Fruit fly (Drosophila melanogaster) whole organism, prepupa: ENCODE data around the gene CG12535.
A peak's percentile ranks its signal among the peaks of the same experiment; 100 is the strongest.

Source experiments
- Blimp-1 ChIP-seq: fragments of 200-800 bp; sonication (Bioruptor generic); optimal IDR thresholded peaks from 3 replicates; lab custom pipeline; 2017; ENCODE audit warnings: missing biosample characterization, missing genetic modification characterization, mild to moderate bottlenecking, moderate library complexity, missing genetic modification reagents
- CG10631 ChIP-seq: fragments of 200-800 bp; sonication (Bioruptor generic); optimal IDR thresholded peaks from 2 replicates; lab custom pipeline; 2016; ENCODE audit warnings: missing biosample characterization, missing genetic modification characterization
- CG11762 ChIP-seq: fragments of 200-800 bp; sonication (Bioruptor generic); optimal IDR thresholded peaks from 3 replicates; lab custom pipeline; 2016; ENCODE audit warnings: missing biosample characterization, missing genetic modification characterization; ENCODE audit not compliant: insufficient read depth
- CG11902 ChIP-seq: fragments of 200-800 bp; sonication (Bioruptor generic); optimal IDR thresholded peaks from 3 replicates; lab custom pipeline; 2016; ENCODE audit warnings: missing biosample characterization, missing genetic modification characterization
- CG15336 ChIP-seq: fragments of 200-800 bp; sonication (Bioruptor generic); IDR thresholded peaks from 2 replicates; pipeline ENCODE4 v1.3.6; 2022; ENCODE audit warnings: missing biosample characterization, missing genetic modification characterization
- CG1621 ChIP-seq: fragments of 200-800 bp; sonication (Bioruptor generic); optimal IDR thresholded peaks from 3 replicates; lab custom pipeline; 2018; ENCODE audit warnings: missing biosample characterization, mild to moderate bottlenecking, missing genetic modification characterization
- CG16779 ChIP-seq: fragments of 200-800 bp; sonication (Bioruptor generic); optimal IDR thresholded peaks from 3 replicates; lab custom pipeline; 2017; ENCODE audit warnings: missing biosample characterization, mild to moderate bottlenecking, missing genetic modification characterization
- CG3032 ChIP-seq: fragments of 200-800 bp; optimal IDR thresholded peaks from 2 replicates; lab custom pipeline; 2019; ENCODE audit warnings: missing biosample characterization, mild to moderate bottlenecking, missing genetic modification characterization, moderate library complexity
- CG31627 ChIP-seq: fragments of 200-800 bp; sonication (Bioruptor generic); optimal IDR thresholded peaks from 3 replicates; lab custom pipeline; 2016; ENCODE audit warnings: missing biosample characterization, missing genetic modification characterization
- CG32006 ChIP-seq: fragments of 200-800 bp; sonication (Bioruptor generic); optimal IDR thresholded peaks from 3 replicates; lab custom pipeline; 2017; ENCODE audit warnings: missing biosample characterization, mild to moderate bottlenecking, missing genetic modification characterization
- CG34406 ChIP-seq: fragments of 200-800 bp; sonication (Bioruptor generic); optimal IDR thresholded peaks from 3 replicates; lab custom pipeline; 2016; ENCODE audit warnings: missing biosample characterization, missing genetic modification characterization
- CG3919 ChIP-seq: fragments of 200-800 bp; sonication (Bioruptor generic); optimal IDR thresholded peaks from 3 replicates; lab custom pipeline; 2016; ENCODE audit warnings: missing biosample characterization, missing genetic modification characterization
- CG6792 ChIP-seq: fragments of 200-800 bp; sonication (Bioruptor generic); optimal IDR thresholded peaks from 3 replicates; lab custom pipeline; 2016; ENCODE audit warnings: missing biosample characterization, missing genetic modification characterization
- CG7368 ChIP-seq: fragments of 200-800 bp; sonication (Bioruptor generic); optimal IDR thresholded peaks from 3 replicates; lab custom pipeline; 2016; ENCODE audit warnings: missing biosample characterization, missing genetic modification characterization
- CG8119 ChIP-seq: fragments of 200-800 bp; sonication (Bioruptor generic); IDR thresholded peaks from 3 replicates; pipeline ENCODE4 v1.3.6; 2022; ENCODE audit warnings: missing biosample characterization, missing genetic modification characterization
- CG8319 ChIP-seq: fragments of 200-800 bp; sonication (Bioruptor generic); optimal IDR thresholded peaks from 3 replicates; lab custom pipeline; 2016; ENCODE audit warnings: missing biosample characterization, missing genetic modification characterization
- CG8632 ChIP-seq: fragments of 200-800 bp; sonication (Bioruptor generic); optimal IDR thresholded peaks from 3 replicates; lab custom pipeline; 2016; ENCODE audit warnings: missing biosample characterization, missing genetic modification characterization
- CG9139 ChIP-seq: fragments of 200-800 bp; sonication (Bioruptor generic); optimal IDR thresholded peaks from 3 replicates; lab custom pipeline; 2017; ENCODE audit warnings: missing biosample characterization, mild to moderate bottlenecking, missing genetic modification characterization
- Eip78C ChIP-seq: fragments of 200-800 bp; sonication (Bioruptor generic); peaks from one replicate; lab custom pipeline; 2016; ENCODE audit warnings: missing biosample characterization, missing genetic modification characterization
- Eip93F ChIP-seq: fragments of 200-800 bp; sonication (Bioruptor generic); optimal IDR thresholded peaks from 2 replicates; lab custom pipeline; 2016; ENCODE audit warnings: missing biosample characterization, mild to moderate bottlenecking, missing genetic modification characterization
- Ets21C ChIP-seq: fragments of 200-800 bp; sonication (Bioruptor generic); optimal IDR thresholded peaks from 3 replicates; lab custom pipeline; 2016; ENCODE audit warnings: missing biosample characterization, missing genetic modification characterization
- Ets96B ChIP-seq: fragments of 200-800 bp; optimal IDR thresholded peaks from 2 replicates; lab custom pipeline; 2019; ENCODE audit warnings: missing biosample characterization, mild to moderate bottlenecking, missing genetic modification characterization, moderate library complexity
- Gug ChIP-seq: fragments of 200-800 bp; sonication (Bioruptor generic); IDR thresholded peaks from 2 replicates; pipeline ENCODE4 v1.3.6; 2022; ENCODE audit warnings: missing biosample characterization, missing genetic modification characterization
- Hr38 ChIP-seq: sonication (Bioruptor generic); optimal IDR thresholded peaks from 2 replicates; lab custom pipeline; 2016; ENCODE audit warnings: missing biosample characterization, missing genetic modification characterization
- Hr39 ChIP-seq: fragments of 200-800 bp; sonication (Bioruptor generic); optimal IDR thresholded peaks from 2 replicates; lab custom pipeline; 2016; ENCODE audit warnings: missing biosample characterization, missing genetic modification characterization
- Hr4 ChIP-seq: fragments of 200-800 bp; sonication (Bioruptor generic); optimal IDR thresholded peaks from 3 replicates; lab custom pipeline; 2016; ENCODE audit warnings: missing biosample characterization, missing genetic modification characterization
- Met ChIP-seq: fragments of 200-800 bp; sonication (Bioruptor generic); optimal IDR thresholded peaks from 3 replicates; lab custom pipeline; 2016; ENCODE audit warnings: missing biosample characterization, missing genetic modification characterization
- OdsH ChIP-seq: fragments of 200-800 bp; sonication (Bioruptor generic); optimal IDR thresholded peaks from 3 replicates; lab custom pipeline; 2016; ENCODE audit warnings: missing biosample characterization, missing genetic modification characterization
- Smox ChIP-seq: fragments of 200-800 bp; sonication (Bioruptor generic); optimal IDR thresholded peaks from 3 replicates; lab custom pipeline; 2016; ENCODE audit warnings: missing biosample characterization, missing genetic modification characterization
- Sox102F ChIP-seq: fragments of 200-800 bp; sonication (Bioruptor generic); optimal IDR thresholded peaks from 2 replicates; lab custom pipeline; 2016; ENCODE audit warnings: missing biosample characterization, mild to moderate bottlenecking, missing genetic modification characterization
- Sox14 ChIP-seq: fragments of 200-800 bp; sonication (Bioruptor generic); optimal IDR thresholded peaks from 3 replicates; lab custom pipeline; 2016; ENCODE audit warnings: missing biosample characterization, missing genetic modification characterization
- Sox15 ChIP-seq: fragments of 200-800 bp; sonication (Bioruptor generic); optimal IDR thresholded peaks from 3 replicates; lab custom pipeline; 2016; ENCODE audit warnings: missing biosample characterization, missing genetic modification characterization
- acj6 ChIP-seq: fragments of 200-800 bp; sonication (Bioruptor generic); optimal IDR thresholded peaks from 3 replicates; lab custom pipeline; 2016; ENCODE audit warnings: missing biosample characterization, missing genetic modification characterization
- cyc ChIP-seq: fragments of 200-800 bp; sonication (Bioruptor generic); optimal IDR thresholded peaks from 3 replicates; lab custom pipeline; 2016; ENCODE audit warnings: missing biosample characterization, missing genetic modification characterization
- dac ChIP-seq: fragments of 200-800 bp; sonication (Bioruptor generic); optimal IDR thresholded peaks from 2 replicates; lab custom pipeline; 2017; ENCODE audit warnings: missing biosample characterization, mild to moderate bottlenecking, missing genetic modification characterization
- fd59A ChIP-seq: fragments of 200-800 bp; sonication (Bioruptor generic); optimal IDR thresholded peaks from 2 replicates; lab custom pipeline; 2017; ENCODE audit warnings: missing biosample characterization, mild to moderate bottlenecking, missing genetic modification characterization, missing genetic modification reagents
- fd85E ChIP-seq: fragments of 200-800 bp; sonication (Bioruptor generic); optimal IDR thresholded peaks from 3 replicates; lab custom pipeline; 2016; ENCODE audit warnings: missing biosample characterization, missing genetic modification characterization
- fkh ChIP-seq: fragments of 200-800 bp; sonication (Bioruptor generic); optimal IDR thresholded peaks from 3 replicates; lab custom pipeline; 2017; ENCODE audit warnings: missing biosample characterization, mild to moderate bottlenecking, missing genetic modification characterization, moderate library complexity
- net ChIP-seq: fragments of 200-800 bp; sonication (Bioruptor generic); optimal IDR thresholded peaks from 3 replicates; lab custom pipeline; 2016; ENCODE audit warnings: missing biosample characterization, missing genetic modification characterization
- spab ChIP-seq: fragments of 200-800 bp; sonication (Bioruptor generic); optimal IDR thresholded peaks from 2 replicates; lab custom pipeline; 2017; ENCODE audit warnings: missing biosample characterization, mild to moderate bottlenecking, missing genetic modification characterization, missing genetic modification reagents
- ss ChIP-seq, 2 experiments: fragments of 200-800 bp; sonication (Bioruptor generic); optimal IDR thresholded peaks; 2 replicates in 1 of 2; 3 replicates in 1 of 2; lab custom pipeline; 2017 to 2018; ENCODE audit warnings: mild to moderate bottlenecking in 2 of 2, missing biosample characterization in 2 of 2, missing genetic modification characterization in 2 of 2, moderate library complexity in 1 of 2
- svp ChIP-seq: fragments of 200-800 bp; sonication (Bioruptor generic); peaks from one replicate; lab custom pipeline; 2016; ENCODE audit warnings: missing biosample characterization, missing genetic modification characterization
- topi ChIP-seq: fragments of 200-800 bp; sonication (Bioruptor generic); optimal IDR thresholded peaks from 3 replicates; lab custom pipeline; 2016; ENCODE audit warnings: missing biosample characterization, missing genetic modification characterization
- vri ChIP-seq: fragments of 200-800 bp; sonication (Bioruptor generic); optimal IDR thresholded peaks from 3 replicates; lab custom pipeline; 2016; ENCODE audit warnings: missing biosample characterization, mild to moderate bottlenecking, missing genetic modification characterization

CG12535 gene

DNA sequence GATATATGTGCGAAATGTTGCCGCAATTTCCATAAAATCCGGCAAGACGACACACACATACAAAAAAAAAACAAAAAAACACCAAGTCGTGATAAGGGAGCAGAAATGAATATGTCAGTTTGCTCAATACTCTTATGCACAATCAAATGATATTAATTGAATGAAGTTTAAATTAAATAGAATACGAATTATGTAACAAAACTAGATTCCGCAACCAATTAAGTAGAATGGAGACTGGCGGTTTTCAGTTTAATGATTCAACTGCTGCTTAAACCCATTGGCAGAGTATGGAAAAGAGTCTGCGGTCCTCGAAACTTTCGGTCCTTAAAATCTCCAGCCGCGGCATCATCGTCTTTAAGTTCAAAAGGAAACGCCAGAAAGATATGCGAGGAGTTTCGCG, 36.9 kb downstream of the CG12535 start (continued):
- TF ChIP-seq Blimp-1, result peak; percentile 39
- peak; percentile 85 for TF ChIP-seq topi (GFP tag; lab: Kevin White, UChicago)
- peak; percentile 70 for TF ChIP-seq Ets21C (GFP tag; lab: Kevin White, UChicago)
- TF ChIP-seq Sox14 (GFP tag; lab: Kevin White, UChicago), result peak; percentile 58
- peak in 1 of 2 experiments; percentile 8 for TF ChIP-seq ss (GFP tag; optimal IDR thresholded peaks at IDR 0.05; lab: Kevin White, UChicago)
- peak; percentile 4 for TF ChIP-seq spab (GFP tag; lab: Kevin White, UChicago)
- peak; percentile 72 for TF ChIP-seq CG8632 (GFP tag; lab: Kevin White, UChicago)
- peak; percentile 93 for TF ChIP-seq Eip78C (GFP tag; lab: Kevin White, UChicago)
- peak; percentile 89 for TF ChIP-seq Sox102F (GFP tag; lab: Kevin White, UChicago)
- TF ChIP-seq CG3032 (tag; lab: Kevin White, UChicago), result peak; percentile 33
- no peak for TF ChIP-seq dac (GFP tag; lab: Kevin White, UChicago)
- TF ChIP-seq CG31627 (GFP tag; lab: Kevin White, UChicago), result peak; percentile 85
- peak; percentile 52 for TF ChIP-seq CG10631 (GFP tag; lab: Kevin White, UChicago)
- TF ChIP-seq Met (GFP tag; lab: Kevin White, UChicago), result peak; percentile 81
- peak; percentile 24 for TF ChIP-seq fd85E (GFP tag; lab: Kevin White, UChicago)
- peak; percentile 81 for TF ChIP-seq CG34406 (GFP tag; lab: Kevin White, UChicago)
- TF ChIP-seq Sox15, result peak; percentile 63
- TF ChIP-seq CG11902 (GFP tag; lab: Kevin White, UChicago), result peak; percentile 75
- no peak for TF ChIP-seq CG8119 (GFP tag; lab: Robert Waterston, UW)
- TF ChIP-seq vri (GFP tag; lab: Kevin White, UChicago), result peak; percentile 79
- TF ChIP-seq Eip93F (GFP tag; lab: Kevin White, UChicago), result peak; percentile 37
- peak; percentile 85 for TF ChIP-seq Smox (GFP tag; lab: Kevin White, UChicago)

DNA sequence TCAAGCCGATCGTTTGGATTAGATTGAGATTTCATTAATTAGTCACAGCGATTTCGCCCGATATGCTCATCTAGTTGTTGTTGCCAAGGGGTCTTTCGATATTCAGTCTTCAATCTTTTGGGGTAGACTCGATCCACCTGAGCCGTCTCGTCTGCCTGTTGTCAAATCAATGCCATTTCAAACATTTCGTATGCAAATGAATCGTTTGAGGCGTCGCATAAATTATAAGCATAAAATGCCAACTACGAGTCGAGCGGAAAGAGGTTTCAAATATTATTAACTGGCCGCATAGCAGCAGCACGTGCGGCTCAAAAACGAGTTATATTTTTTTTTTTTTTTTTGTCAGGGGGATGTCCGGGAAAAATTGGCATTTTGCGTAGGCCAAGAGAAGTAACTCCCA, 37.3 kb downstream of the CG12535 start:
- TF ChIP-seq OdsH (GFP tag; lab: Kevin White, UChicago), result no peak
- no peak for TF ChIP-seq ss (GFP tag; optimal IDR thresholded peaks at IDR 0.05; lab: Kevin White, UChicago)
- TF ChIP-seq vri (GFP tag; lab: Kevin White, UChicago), result no peak
- no peak for TF ChIP-seq CG11762
- TF ChIP-seq fd85E (GFP tag; lab: Kevin White, UChicago), result no peak
- TF ChIP-seq CG8319 (GFP tag; lab: Kevin White, UChicago), result no peak
- TF ChIP-seq Gug (GFP tag; lab: Robert Waterston, UW), result no peak
- TF ChIP-seq Hr39 (GFP tag; lab: Kevin White, UChicago), result no peak
- TF ChIP-seq, all 60 proteins: peak for 0

DNA sequence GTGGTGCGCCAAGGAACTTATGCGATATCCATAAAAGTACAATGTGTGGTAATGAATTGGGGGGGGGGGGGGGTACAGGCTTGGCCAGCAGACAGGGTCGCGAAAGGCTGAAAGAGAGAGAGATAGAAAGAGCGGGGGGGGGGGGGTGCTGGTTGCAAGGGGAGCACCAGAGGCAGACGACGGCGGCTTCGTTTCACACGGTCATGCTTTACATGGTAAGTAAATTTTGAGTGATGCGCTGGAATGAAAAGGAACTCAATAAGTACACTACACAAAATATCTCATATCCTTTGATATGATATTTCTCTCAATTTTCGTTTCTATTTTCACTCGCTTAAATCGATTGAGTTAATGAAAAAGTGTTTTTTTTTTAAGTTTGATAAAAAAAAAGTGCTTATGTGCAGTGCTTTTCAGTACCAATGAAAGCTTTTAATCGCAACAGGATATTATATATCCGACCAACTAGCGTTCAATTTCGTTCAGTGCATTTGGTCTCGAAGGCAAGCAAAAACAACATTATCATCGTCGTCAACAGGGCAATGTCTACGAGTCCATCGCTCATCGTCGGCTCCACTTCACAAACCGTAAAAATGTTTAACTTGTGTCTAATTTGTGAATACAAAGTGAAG, 40.0 kb downstream of the CG12535 start:
- TF ChIP-seq Ets96B (peak; percentile 87), CG3032 (tag; lab: Kevin White, UChicago) (peak; percentile 86), fd85E (GFP tag; lab: Kevin White, UChicago) (peak; percentile 41), acj6 (GFP tag; lab: Kevin White, UChicago) (peak; percentile 90), ss (GFP tag; optimal IDR thresholded peaks at IDR 0.05; lab: Kevin White, UChicago) (peak; percentile 87 to 93), CG31627 (GFP tag; lab: Kevin White, UChicago) (peak; percentile 90), CG11902 (GFP tag; lab: Kevin White, UChicago) (peak; percentile 76), CG1621 (tag; lab: Kevin White, UChicago) (peak; percentile 91), CG8319 (GFP tag; lab: Kevin White, UChicago) (peak; percentile 74), OdsH (GFP tag; lab: Kevin White, UChicago) (peak; percentile 88), fkh (GFP tag; lab: Kevin White, UChicago) (no peak), CG7368 (peak; percentile 89), Sox15 (peak; percentile 78), fd59A (GFP tag; lab: Kevin White, UChicago) (peak; percentile 90), CG15336 (peak; percentile 55), Smox (GFP tag; lab: Kevin White, UChicago) (peak; percentile 89), topi (GFP tag; lab: Kevin White, UChicago) (peak; percentile 91), spab (GFP tag; lab: Kevin White, UChicago) (peak; percentile 84), CG8119 (GFP tag; lab: Robert Waterston, UW) (peak; percentile 75), CG9139 (GFP tag; lab: Kevin White, UChicago) (peak; percentile 79), net (GFP tag; lab: Kevin White, UChicago) (peak; percentile 81), Met (GFP tag; lab: Kevin White, UChicago) (peak; percentile 91), CG6792 (peak; percentile 89), CG32006 (GFP tag; lab: Kevin White, UChicago) (peak; percentile 75), CG16779 (tag; lab: Kevin White, UChicago) (peak; percentile 87), svp (GFP tag; lab: Kevin White, UChicago) (peak; percentile 92), Hr38 (no peak), cyc (GFP tag; lab: Kevin White, UChicago) (peak; percentile 88), CG10631 (GFP tag; lab: Kevin White, UChicago) (peak; percentile 92), Eip93F (GFP tag; lab: Kevin White, UChicago) (peak; percentile 53), CG3919 (peak; percentile 88), Hr4 (GFP tag; lab: Kevin White, UChicago) (peak; percentile 52)
